Worm (Caenorhabditis elegans) whole organism, L4 larva: Measurements from ENCODE around the gene fbxa-36.

Experiments used
- F10B5.3 ChIP-seq: sonication (generic microtip); optimal IDR thresholded peaks from 2 replicates; lab custom pipeline; 2016; ENCODE audit warnings: mild to moderate bottlenecking, missing genetic modification characterization, missing compliant biosample characterization
- F37D6.2 ChIP-seq: sonication (generic microtip); optimal IDR thresholded peaks from 2 replicates; lab custom pipeline; 2016; ENCODE audit warnings: mild to moderate bottlenecking, missing genetic modification characterization, missing compliant biosample characterization
- F44E2.7 ChIP-seq: fragments of 200-800 bp; sonication (Bioruptor generic); IDR thresholded peaks from 2 replicates; pipeline ENCODE4 v2.1.2; 2022; ENCODE audit warnings: missing genetic modification characterization, missing compliant biosample characterization
- R02D3.7 ChIP-seq: fragments of 150-350 bp; sonication (generic microtip); optimal IDR thresholded peaks from 3 replicates; lab custom pipeline; 2014; ENCODE audit warnings: missing biosample characterization, missing genetic modification characterization
- T26A8.4 ChIP-seq: fragments of 200-800 bp; sonication (Bioruptor generic); IDR thresholded peaks from 2 replicates; pipeline ENCODE4 v1.3.6; 2022; ENCODE audit warnings: missing genetic modification characterization, missing compliant biosample characterization
- Y105C5A.15 ChIP-seq: fragments of 200-800 bp; sonication (Bioruptor generic); IDR thresholded peaks from 2 replicates; pipeline ENCODE4 v1.3.6; 2022; ENCODE audit warnings: missing genetic modification characterization, missing compliant biosample characterization
- ZK337.2 ChIP-seq: fragments of 200-800 bp; sonication (Bioruptor generic); IDR thresholded peaks from 2 replicates; pipeline ENCODE4 v1.3.6; 2022; ENCODE audit warnings: missing genetic modification reagents, missing genetic modification characterization, missing compliant biosample characterization
- ZK546.5 ChIP-seq, 2 experiments: sonication (generic microtip); optimal IDR thresholded peaks; 2 replicates each; lab custom pipeline; 2017; ENCODE audit warnings: missing biosample characterization in 2 of 2, missing genetic modification characterization in 2 of 2
- aha-1 ChIP-seq: fragments of 150-350 bp; peaks from one replicate; lab custom pipeline; 2014; ENCODE audit warnings: missing biosample characterization, missing genetic modification characterization
- ama-1 ChIP-seq: fragments of 150-350 bp; optimal IDR thresholded peaks from 2 replicates; lab custom pipeline; 2014; ENCODE audit warnings: inconsistent platforms, mixed read lengths
- attf-4 ChIP-seq: sonication (generic microtip); optimal IDR thresholded peaks from 3 replicates; lab custom pipeline; 2017; ENCODE audit warnings: missing biosample characterization, missing genetic modification characterization
- ceh-32 ChIP-seq: sonication (generic microtip); optimal IDR thresholded peaks from 2 replicates; lab custom pipeline; 2016; ENCODE audit warnings: mild to moderate bottlenecking, missing genetic modification characterization, missing compliant biosample characterization; ENCODE audit not compliant: poor library complexity
- ceh-62 ChIP-seq: sonication (generic microtip); optimal IDR thresholded peaks from 2 replicates; lab custom pipeline; 2017; ENCODE audit warnings: missing biosample characterization, missing genetic modification characterization
- ceh-82 ChIP-seq: sonication (generic microtip); optimal IDR thresholded peaks from 2 replicates; lab custom pipeline; 2017; ENCODE audit warnings: missing biosample characterization, missing genetic modification characterization
- ctbp-1 ChIP-seq: fragments of 200-800 bp; sonication (Bioruptor generic); IDR thresholded peaks from 2 replicates; pipeline ENCODE4 v1.3.6; 2022; ENCODE audit warnings: missing genetic modification reagents, missing genetic modification characterization, missing compliant biosample characterization
- daf-12 ChIP-seq: fragments of 150-350 bp; optimal IDR thresholded peaks from 2 replicates; lab custom pipeline; 2014; ENCODE audit warnings: missing biosample characterization, missing genetic modification reagents, missing genetic modification characterization
- daf-16 ChIP-seq, 3 experiments: sonication (generic microtip); optimal IDR thresholded peaks; 2 replicates each; lab custom pipeline; 2016 to 2017; ENCODE audit warnings: missing genetic modification characterization in 3 of 3, missing genetic modification reagents in 3 of 3, mild to moderate bottlenecking in 2 of 3, missing compliant biosample characterization in 2 of 3, missing biosample characterization in 1 of 3, moderate library complexity in 1 of 3
- daf-19 ChIP-seq: fragments of 200-800 bp; sonication (Bioruptor generic); conservative IDR thresholded peaks from 2 replicates; pipeline ENCODE4 v1.3.6; 2022; ENCODE audit warnings: missing genetic modification characterization, missing compliant biosample characterization
- daf-8 ChIP-seq: fragments of 200-800 bp; sonication (Bioruptor generic); IDR thresholded peaks from 2 replicates; pipeline ENCODE4 v1.3.6; 2022; ENCODE audit warnings: missing genetic modification characterization, missing compliant biosample characterization
- dmd-6 ChIP-seq: fragments of 200-800 bp; sonication (Bioruptor generic); IDR thresholded peaks from 2 replicates; pipeline ENCODE4 v1.3.6; 2022; ENCODE audit warnings: missing genetic modification reagents, missing genetic modification characterization, missing compliant biosample characterization
- dmd-8 ChIP-seq: fragments of 200-800 bp; sonication (Bioruptor generic); IDR thresholded peaks from 2 replicates; pipeline ENCODE4 v1.3.6; 2022; ENCODE audit warnings: missing genetic modification characterization, missing compliant biosample characterization
- duxl-1 ChIP-seq: sonication (generic microtip); optimal IDR thresholded peaks from 2 replicates; lab custom pipeline; 2016; ENCODE audit warnings: mild to moderate bottlenecking, missing genetic modification characterization, moderate library complexity, missing compliant biosample characterization; ENCODE audit not compliant: poor library complexity
- dve-1 ChIP-seq: sonication (generic microtip); optimal IDR thresholded peaks from 2 replicates; lab custom pipeline; 2017; ENCODE audit warnings: antibody characterized with exemption, mild to moderate bottlenecking, missing genetic modification characterization, missing compliant biosample characterization; ENCODE audit not compliant: insufficient read depth
- egl-27 ChIP-seq: sonication (generic microtip); optimal IDR thresholded peaks from 3 replicates; lab custom pipeline; 2017; ENCODE audit warnings: missing biosample characterization, missing genetic modification reagents, missing genetic modification characterization
- egl-43 ChIP-seq: fragments of 200-800 bp; sonication (Bioruptor generic); IDR thresholded peaks from 2 replicates; pipeline ENCODE4 v1.3.6; 2022; ENCODE audit warnings: missing genetic modification reagents, missing genetic modification characterization, missing compliant biosample characterization
- fos-1 ChIP-seq: fragments of 150-350 bp; optimal IDR thresholded peaks from 2 replicates; lab custom pipeline; 2014; ENCODE audit warnings: missing biosample characterization, missing genetic modification characterization
- hlh-11 ChIP-seq: fragments of 200-800 bp; sonication (Bioruptor generic); optimal IDR thresholded peaks from 2 replicates; lab custom pipeline; 2018; ENCODE audit warnings: mild to moderate bottlenecking, missing genetic modification characterization, missing compliant biosample characterization
- lim-7 ChIP-seq: fragments of 200-800 bp; sonication (Bioruptor generic); IDR thresholded peaks from 2 replicates; pipeline ENCODE4 v1.3.6; 2022; ENCODE audit warnings: missing genetic modification characterization, missing compliant biosample characterization
- lin-1 ChIP-seq: fragments of 200-800 bp; sonication (Bioruptor generic); IDR thresholded peaks from 2 replicates; pipeline ENCODE4 v1.3.6; 2022; ENCODE audit warnings: missing genetic modification reagents, missing genetic modification characterization, missing compliant biosample characterization
- lin-15B ChIP-seq: fragments of 150-350 bp; sonication (generic microtip); optimal IDR thresholded peaks from 3 replicates; lab custom pipeline; 2014; ENCODE audit warnings: missing biosample characterization, missing genetic modification characterization
- lin-29 ChIP-seq: fragments of 200-800 bp; sonication (Bioruptor generic); IDR thresholded peaks from 2 replicates; pipeline ENCODE4 v1.3.6; 2022; ENCODE audit warnings: missing genetic modification reagents, missing genetic modification characterization, missing compliant biosample characterization
- lin-39 ChIP-seq: fragments of 150-350 bp; optimal IDR thresholded peaks from 2 replicates; lab custom pipeline; 2014; ENCODE audit warnings: missing biosample characterization, missing genetic modification reagents, missing genetic modification characterization
- lir-3 ChIP-seq: sonication (generic microtip); optimal IDR thresholded peaks from 2 replicates; lab custom pipeline; 2016; ENCODE audit warnings: mild to moderate bottlenecking, missing genetic modification characterization, missing compliant biosample characterization
- madf-5 ChIP-seq, 2 experiments: fragments of 200-800 bp; sonication (Bioruptor generic); IDR thresholded peaks; 2 replicates each; pipeline ENCODE4 v1.3.6; 2022; ENCODE audit warnings: missing compliant biosample characterization in 2 of 2, missing genetic modification characterization in 2 of 2
- madf-9 ChIP-seq: fragments of 200-800 bp; sonication (Bioruptor generic); conservative IDR thresholded peaks from 2 replicates; pipeline ENCODE4 v1.3.6; 2022; ENCODE audit warnings: missing genetic modification reagents, missing genetic modification characterization, missing compliant biosample characterization
- mep-1 ChIP-seq: fragments of 150-350 bp; sonication (generic microtip); optimal IDR thresholded peaks from 3 replicates; lab custom pipeline; 2014; ENCODE audit warnings: missing biosample characterization, missing genetic modification characterization
- nhr-10 ChIP-seq: fragments of 150-350 bp; optimal IDR thresholded peaks from 2 replicates; lab custom pipeline; 2014; ENCODE audit warnings: missing biosample characterization, missing genetic modification characterization
- nhr-102 ChIP-seq: sonication (generic microtip); optimal IDR thresholded peaks from 2 replicates; lab custom pipeline; 2016; ENCODE audit warnings: mild to moderate bottlenecking, missing genetic modification characterization, moderate library complexity, missing compliant biosample characterization
- nhr-25 ChIP-seq: sonication (generic microtip); optimal IDR thresholded peaks from 2 replicates; lab custom pipeline; 2017; ENCODE audit warnings: missing genetic modification characterization, mild to moderate bottlenecking, missing compliant biosample characterization, antibody characterized with exemption, moderate library complexity, borderline replicate concordance; ENCODE audit not compliant: insufficient read depth
- nhr-28 ChIP-seq: fragments of 150-350 bp; optimal IDR thresholded peaks from 2 replicates; lab custom pipeline; 2014; ENCODE audit warnings: missing biosample characterization, missing genetic modification characterization
- nhr-48 ChIP-seq: sonication (generic microtip); optimal IDR thresholded peaks from 2 replicates; lab custom pipeline; 2016; ENCODE audit warnings: mild to moderate bottlenecking, missing genetic modification characterization, missing compliant biosample characterization
- nhr-77 ChIP-seq: fragments of 150-350 bp; optimal IDR thresholded peaks from 2 replicates; lab custom pipeline; 2014; ENCODE audit warnings: missing biosample characterization, missing genetic modification characterization
- php-3 ChIP-seq: fragments of 200-800 bp; sonication (Bioruptor generic); IDR thresholded peaks from 2 replicates; pipeline ENCODE4 v1.3.6; 2022; ENCODE audit warnings: missing genetic modification reagents, missing genetic modification characterization, missing compliant biosample characterization
- pqm-1 ChIP-seq: sonication (generic microtip); optimal IDR thresholded peaks from 2 replicates; lab custom pipeline; 2017; ENCODE audit warnings: missing biosample characterization, missing genetic modification characterization
- saeg-2 ChIP-seq: fragments of 200-800 bp; sonication (Bioruptor generic); IDR thresholded peaks from 2 replicates; pipeline ENCODE4 v1.3.6; 2022; ENCODE audit warnings: missing genetic modification reagents, missing genetic modification characterization, missing compliant biosample characterization
- set-16 ChIP-seq: fragments of 200-800 bp; sonication (Bioruptor generic); IDR thresholded peaks from 2 replicates; pipeline ENCODE4 v1.3.6; 2022; ENCODE audit warnings: missing genetic modification reagents, missing genetic modification characterization, missing compliant biosample characterization
- unc-39 ChIP-seq: sonication (generic microtip); optimal IDR thresholded peaks from 2 replicates; lab custom pipeline; 2017; ENCODE audit warnings: missing biosample characterization, missing genetic modification characterization
- unc-62 ChIP-seq, 3 experiments: fragments of 150-350 bp in 1 of 3; sonication (generic microtip); optimal IDR thresholded peaks in 2 of 3; peaks in 1 of 3; 1 replicate in 1 of 3; 2 replicates in 2 of 3; lab custom pipeline; 2014 to 2017; ENCODE audit warnings: missing biosample characterization in 3 of 3, missing genetic modification characterization in 3 of 3, missing genetic modification reagents in 3 of 3, missing genotype in 1 of 3
- vab-7 ChIP-seq: fragments of 200-800 bp; sonication (Bioruptor generic); IDR thresholded peaks from 2 replicates; pipeline ENCODE4 v1.3.6; 2022; ENCODE audit warnings: missing genetic modification reagents, missing genetic modification characterization, missing compliant biosample characterization
- zag-1 ChIP-seq: fragments of 150-350 bp; optimal IDR thresholded peaks from 2 replicates; lab custom pipeline; 2014; ENCODE audit warnings: missing biosample characterization, missing genetic modification characterization
- zip-2 ChIP-seq: fragments of 150-350 bp; optimal IDR thresholded peaks from 2 replicates; lab custom pipeline; 2014; ENCODE audit warnings: missing biosample characterization, missing genetic modification characterization
- ztf-11 ChIP-seq: fragments of 150-350 bp; optimal IDR thresholded peaks from 2 replicates; lab custom pipeline; 2014; ENCODE audit warnings: missing biosample characterization, missing genetic modification characterization
- ztf-7 ChIP-seq: fragments of 150-350 bp; optimal IDR thresholded peaks from 2 replicates; lab custom pipeline; 2014; ENCODE audit warnings: missing biosample characterization, missing genetic modification characterization

fbxa-36 gene

DNA sequence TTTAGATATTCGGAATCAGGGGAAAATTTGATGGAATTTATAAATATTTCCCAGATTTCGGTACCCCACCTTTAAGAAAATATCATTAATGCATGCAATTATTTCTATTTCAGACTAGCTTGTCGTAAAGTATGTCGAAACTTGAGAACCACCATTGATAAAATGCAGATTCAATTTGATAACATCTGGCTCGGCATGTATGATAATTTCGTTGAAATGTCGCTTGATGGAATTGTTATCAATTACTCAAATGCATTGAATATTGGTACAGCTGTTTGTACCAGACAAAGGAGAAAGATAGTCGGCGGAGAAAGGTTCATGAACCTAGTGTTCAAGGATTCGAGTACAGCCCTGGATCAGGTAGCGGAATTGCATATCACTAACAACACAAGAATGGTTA lies 38.9 kb upstream of the fbxa-36 start, which contains the start of gene Y82E9BL.19:
Gene Y82E9BL.19, plus strand, starts transcription at position 123 of the 400 bp plus-strand sequence.
- TF ChIP-seq duxl-1 (tag; lab: Kevin White, UChicago) (no peak), lir-3 (tag; lab: Kevin White, UChicago) (no peak), aha-1 (tag; lab: Kevin White, UChicago) (peak; percentile 27), unc-62 (GFP tag; optimal IDR thresholded peaks at IDR 0.05 in 1 of 2; lab: Kevin White, UChicago) (peak in 1 of 2 experiments; percentile 34), unc-62 (tag; optimal IDR thresholded peaks at IDR 0.05; lab: Kevin White, UChicago) (no peak), daf-8 (no peak), F10B5.3 (tag; lab: Kevin White, UChicago) (no peak), egl-27 (tag; lab: Kevin White, UChicago) (no peak), php-3 (no peak), saeg-2 (no peak), daf-12 (tag; lab: Kevin White, UChicago) (no peak), ZK337.2 (no peak), daf-16 (GFP tag; optimal IDR thresholded peaks at IDR 0.05; lab: Kevin White, UChicago) (no peak), daf-16 (tag; optimal IDR thresholded peaks at IDR 0.05; lab: Kevin White, UChicago) (peak; percentile 12), nhr-10 (tag; lab: Kevin White, UChicago) (no peak), daf-19 (GFP tag; lab: Robert Waterston, UW) (no peak), vab-7 (no peak), ZK546.5 (tag; optimal IDR thresholded peaks at IDR 0.05; lab: Kevin White, UChicago) (no peak), lin-1 (GFP tag; lab: Robert Waterston, UW) (no peak), mep-1 (tag; lab: Kevin White, UChicago) (no peak), T26A8.4 (GFP tag; lab: Robert Waterston, UW) (no peak), Y105C5A.15 (GFP tag; lab: Robert Waterston, UW) (no peak), dve-1 (tag; lab: Kevin White, UChicago) (no peak), unc-39 (tag; lab: Kevin White, UChicago) (no peak), fos-1 (no peak), F44E2.7 (GFP tag; lab: Robert Waterston, UW) (no peak), egl-43 (no peak), nhr-25 (tag; lab: Kevin White, UChicago) (no peak), ceh-82 (tag; lab: Kevin White, UChicago) (no peak), ctbp-1 (GFP tag; lab: Robert Waterston, UW) (no peak), pqm-1 (tag; lab: Kevin White, UChicago) (peak; percentile 13), zag-1 (no peak), nhr-48 (tag; lab: Kevin White, UChicago) (no peak), ceh-62 (no peak), ztf-11 (tag; lab: Kevin White, UChicago) (no peak), attf-4 (no peak), ztf-7 (no peak), ama-1 (lab: Kevin White, UChicago) (no peak), dmd-6 (GFP tag; lab: Robert Waterston, UW) (peak; percentile 51), set-16 (GFP tag; lab: Robert Waterston, UW) (no peak), nhr-77 (tag; lab: Kevin White, UChicago) (no peak), madf-5 (GFP tag; IDR thresholded peaks at IDR 0.05; lab: Robert Waterston, UW) (no peak), ceh-32 (tag; lab: Kevin White, UChicago) (no peak), lim-7 (GFP tag; lab: Robert Waterston, UW) (no peak), lin-29 (GFP tag; lab: Robert Waterston, UW) (no peak), F37D6.2 (tag; lab: Kevin White, UChicago) (no peak), nhr-28 (tag; lab: Kevin White, UChicago) (no peak), zip-2 (tag; lab: Kevin White, UChicago) (no peak), madf-9 (GFP tag; lab: Robert Waterston, UW) (no peak), dmd-8 (GFP tag; lab: Robert Waterston, UW) (no peak), hlh-11 (peak; percentile 60), lin-39 (tag; lab: Kevin White, UChicago) (no peak), lin-15B (tag; lab: Kevin White, UChicago) (no peak), nhr-102 (tag; lab: Kevin White, UChicago) (no peak), R02D3.7 (tag; lab: Kevin White, UChicago) (no peak)
